Worm (Caenorhabditis elegans) whole organism, L3 larva: ENCODE results near the gene F38B6.7.

Source experiments
- ceh-82 ChIP-seq: fragments of 150-350 bp; optimal IDR thresholded peaks from 2 replicates; lab custom pipeline; 2014; ENCODE audit warnings: missing biosample characterization, missing genetic modification characterization
- elt-1 ChIP-seq: fragments of 150-350 bp; optimal IDR thresholded peaks from 2 replicates; lab custom pipeline; 2014; ENCODE audit warnings: missing biosample characterization, missing genetic modification characterization
- elt-3 ChIP-seq, 3 experiments: fragments of 150-350 bp in 1 of 3; sonication (generic microtip) in 2 of 3; optimal IDR thresholded peaks; 2 replicates in 2 of 3; 4 replicates in 1 of 3; lab custom pipeline; 2014 to 2017; ENCODE audit warnings: missing biosample characterization in 3 of 3, missing genetic modification characterization in 3 of 3
- nhr-237 ChIP-seq: fragments of 150-350 bp; optimal IDR thresholded peaks from 2 replicates; lab custom pipeline; 2014; ENCODE audit warnings: missing biosample characterization, missing genetic modification characterization
- pqm-1 ChIP-seq: fragments of 150-350 bp; optimal IDR thresholded peaks from 2 replicates; lab custom pipeline; 2017; ENCODE audit warnings: missing biosample characterization, missing genetic modification characterization, inconsistent platforms
- snpc-4 ChIP-seq: fragments of 150-350 bp; optimal IDR thresholded peaks from 2 replicates; lab custom pipeline; 2014; ENCODE audit warnings: missing biosample characterization, missing genetic modification characterization
- unc-62 ChIP-seq: fragments of 150-350 bp; sonication (generic microtip); optimal IDR thresholded peaks from 4 replicates; lab custom pipeline; 2014; ENCODE audit warnings: missing biosample characterization, missing genetic modification reagents, missing genetic modification characterization
- zag-1 ChIP-seq: fragments of 150-350 bp; optimal IDR thresholded peaks from 2 replicates; lab custom pipeline; 2014; ENCODE audit warnings: missing biosample characterization, missing genetic modification characterization
- ztf-11 ChIP-seq: fragments of 150-350 bp; optimal IDR thresholded peaks from 2 replicates; lab custom pipeline; 2014; ENCODE audit warnings: missing biosample characterization, missing genetic modification characterization

- TF ChIP-seq pqm-1 (peak; percentile 40), nhr-237 (tag; lab: Kevin White, UChicago) (no peak), ztf-11 (tag; lab: Kevin White, UChicago) (no peak), zag-1 (tag; lab: Kevin White, UChicago) (no peak), elt-3 (tag; optimal IDR thresholded peaks at IDR 0.05; lab: Kevin White, UChicago) (no peak), elt-1 (no peak), unc-62 (no peak), ceh-82 (tag; lab: Kevin White, UChicago) (no peak), snpc-4 (tag; lab: Kevin White, UChicago) (no peak)
Measured at ce11 chrX:6656770-6657169, 41.4 kb downstream of the F38B6.7 start.
